Worm (Caenorhabditis elegans): ENCODE measurements around the gene Y73F4A.1.
A peak's percentile ranks its signal among the peaks of the same experiment; 100 is the strongest.

Y73F4A.1 gene

DNA sequence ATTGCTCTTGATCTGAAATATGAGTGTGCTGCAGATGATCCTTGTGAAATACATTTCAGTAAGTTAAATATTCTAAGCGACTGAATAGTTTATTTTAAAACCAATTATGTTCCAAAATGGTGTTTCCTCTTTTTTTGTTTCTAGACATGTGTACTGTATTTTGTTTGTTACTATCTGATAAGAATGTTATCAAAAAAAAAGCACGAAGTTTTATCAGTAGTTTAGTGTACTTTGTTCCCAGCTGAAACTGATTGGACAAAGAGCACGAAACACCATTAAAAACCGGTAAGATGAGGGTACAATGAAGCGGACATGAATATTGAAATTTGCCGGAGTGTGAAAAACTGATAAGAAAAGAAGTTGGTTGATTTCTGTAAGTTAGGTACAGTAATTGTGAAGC lies 25.0 kb upstream of the Y73F4A.1 start:
- no peak for TF ChIP-seq fkh-8 (tag; optimal IDR thresholded peaks at IDR 0.05)
- peak; percentile 79 for TF ChIP-seq elt-2 (tag; optimal IDR thresholded peaks at IDR 0.05)
- no peak for TF ChIP-seq hlh-17 (GFP tag; optimal IDR thresholded peaks at IDR 0.05; ENCODE audit: borderline replicate concordance)

DNA sequence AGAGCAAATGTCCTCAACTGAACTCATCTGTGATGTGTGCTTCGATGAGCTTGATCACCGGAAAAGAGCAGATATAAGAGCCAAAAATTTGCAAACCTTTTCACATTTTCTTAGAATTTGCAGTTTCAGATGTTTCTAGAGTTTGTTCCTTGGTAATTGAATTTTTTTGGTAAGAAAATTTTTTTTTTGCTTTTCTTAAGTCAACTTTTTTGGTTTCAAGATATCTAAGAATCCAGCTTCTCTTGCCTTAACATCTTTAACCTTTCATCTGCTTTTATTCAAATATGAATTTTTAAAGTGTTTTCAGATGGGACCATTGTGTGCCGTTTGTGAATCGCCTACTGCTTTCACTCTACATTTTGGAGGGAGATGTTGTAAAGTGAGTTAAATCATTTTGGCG lies 24.6 kb upstream of the Y73F4A.1 start, which contains the start of gene nhr-11:
Gene nhr-11 (plus strand): TSS at position 301 of the 400 bp plus-strand sequence.
- TF ChIP-seq fkh-8 (tag; optimal IDR thresholded peaks at IDR 0.05) (peak; percentile 45), unc-86 (tag; optimal IDR thresholded peaks at IDR 0.05) (no peak)

DNA sequence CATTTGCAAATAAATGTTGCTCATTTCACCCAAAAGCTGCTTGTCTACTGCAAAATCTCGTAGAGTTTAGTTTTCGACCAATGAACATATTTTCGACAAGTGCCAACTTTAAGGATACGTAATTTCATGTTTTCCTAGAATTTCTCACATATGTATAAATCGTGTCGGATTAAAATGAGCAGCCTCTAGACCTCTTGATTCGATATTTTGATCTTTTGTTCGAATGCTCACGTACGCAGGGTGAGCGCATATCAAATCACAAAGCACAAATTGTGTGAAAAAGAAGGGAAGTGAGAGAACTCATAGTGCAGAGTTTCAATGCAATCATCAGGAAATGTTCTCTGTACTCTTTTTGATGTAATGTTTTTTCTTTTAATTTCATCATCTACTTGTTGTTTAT lies 18.4 kb upstream of the Y73F4A.1 start:
- TF ChIP-seq blmp-1 (tag; optimal IDR thresholded peaks at IDR 0.05) (no peak), Y116A8C.19 (tag; optimal IDR thresholded peaks at IDR 0.05; ENCODE audit: borderline replicate concordance) (no peak), fkh-10 (GFP tag; optimal IDR thresholded peaks at IDR 0.05) (peak; percentile 21), tlp-1 (tag; optimal IDR thresholded peaks at IDR 0.05) (no peak), nhr-19 (GFP tag; conservative IDR thresholded peaks at IDR 0.05) (0 out of 2 replicates have a peak, but pooled peaks have one; percentile 22), C16A3.4 (tag; optimal IDR thresholded peaks at IDR 0.05) (no peak), pax-3 (tag; optimal IDR thresholded peaks at IDR 0.05) (peak; percentile 13), egl-13 (tag; optimal IDR thresholded peaks at IDR 0.05) (peak; percentile 53), nhr-71 (tag; optimal IDR thresholded peaks at IDR 0.05) (peak; percentile 90), dsc-1 (tag; optimal IDR thresholded peaks at IDR 0.05) (peak; percentile 72), nhr-20 (tag; optimal IDR thresholded peaks at IDR 0.05) (peak; percentile 80), irx-1 (tag; optimal IDR thresholded peaks at IDR 0.05) (peak; percentile 40), ceh-90 (tag; optimal IDR thresholded peaks at IDR 0.05) (no peak), efl-1 (optimal IDR thresholded peaks at IDR 0.05) (peak in 1 of 2 experiments; percentile 11), efl-1 (GFP tag; optimal IDR thresholded peaks at IDR 0.05 in 1 of 2) (no peak), fos-1 (tag; optimal IDR thresholded peaks at IDR 0.05) (peak; percentile 9), jun-1 (tag; optimal IDR thresholded peaks at IDR 0.05) (peak; percentile 32), fkh-8 (tag; optimal IDR thresholded peaks at IDR 0.05) (peak; percentile 89), lin-14 (GFP tag; optimal IDR thresholded peaks at IDR 0.05) (peak; percentile 50), swsn-7 (tag; optimal IDR thresholded peaks at IDR 0.05) (peak; percentile 17), sox-4 (tag; optimal IDR thresholded peaks at IDR 0.05) (peak; percentile 76), nhr-47 (tag; optimal IDR thresholded peaks at IDR 0.05) (peak; percentile 73)

DNA sequence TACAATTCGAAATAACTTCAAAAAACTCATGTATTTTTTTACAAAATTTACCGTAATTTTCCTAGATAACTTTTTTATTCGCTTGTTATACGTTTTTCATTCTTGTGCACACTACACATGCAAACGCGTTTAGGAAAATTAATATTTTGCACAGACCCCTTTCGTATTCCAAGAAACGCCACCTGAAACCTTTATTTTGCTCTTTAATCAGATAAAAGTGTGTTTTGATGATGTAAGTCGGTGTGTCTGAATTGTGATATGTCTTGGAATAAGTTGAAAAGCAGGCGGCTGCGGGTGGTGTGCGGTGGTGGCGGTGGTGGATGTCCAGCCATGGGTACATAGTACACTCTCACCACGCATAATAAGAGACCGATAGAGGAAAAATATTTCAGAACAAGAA lies 8.3 kb upstream of the Y73F4A.1 start:
- TF ChIP-seq nhr-47 (tag; optimal IDR thresholded peaks at IDR 0.05) (peak; percentile 63), egl-13 (tag; optimal IDR thresholded peaks at IDR 0.05) (no peak), snu-23 (GFP tag; optimal IDR thresholded peaks at IDR 0.05) (no peak), ceh-90 (tag; optimal IDR thresholded peaks at IDR 0.05) (no peak), elt-2 (tag; optimal IDR thresholded peaks at IDR 0.05) (no peak), mdl-1 (tag; optimal IDR thresholded peaks at IDR 0.05) (no peak), lin-14 (GFP tag; optimal IDR thresholded peaks at IDR 0.05) (peak; percentile 30), hlh-4 (tag; optimal IDR thresholded peaks at IDR 0.05) (peak; percentile 83), ztf-4 (tag; optimal IDR thresholded peaks at IDR 0.05) (no peak), rnt-1 (tag; optimal IDR thresholded peaks at IDR 0.05) (no peak), vab-15 (tag; optimal IDR thresholded peaks at IDR 0.05) (no peak), xbp-1 (tag; optimal IDR thresholded peaks at IDR 0.05) (no peak), nhr-20 (tag; optimal IDR thresholded peaks at IDR 0.05) (peak; percentile 13), mef-2 (tag; optimal IDR thresholded peaks at IDR 0.05) (no peak), unc-30 (tag; optimal IDR thresholded peaks at IDR 0.05) (no peak), irx-1 (tag; optimal IDR thresholded peaks at IDR 0.05) (no peak), fos-1 (tag; optimal IDR thresholded peaks at IDR 0.05) (no peak), dsc-1 (tag; optimal IDR thresholded peaks at IDR 0.05) (no peak), pax-3 (tag; optimal IDR thresholded peaks at IDR 0.05) (peak; percentile 33), unc-86 (tag; optimal IDR thresholded peaks at IDR 0.05) (no peak), nhr-237 (tag; optimal IDR thresholded peaks at IDR 0.05) (no peak), fkh-10 (GFP tag; optimal IDR thresholded peaks at IDR 0.05) (no peak), isw-1 (GFP tag; IDR thresholded peaks at IDR 0.05) (no peak), aha-1 (tag; optimal IDR thresholded peaks at IDR 0.05) (no peak), lin-13 (GFP tag; optimal IDR thresholded peaks at IDR 0.05) (no peak), nhr-71 (tag; optimal IDR thresholded peaks at IDR 0.05) (peak; percentile 77), mab-9 (GFP tag; IDR thresholded peaks at IDR 0.05) (no peak), alr-1 (tag; optimal IDR thresholded peaks at IDR 0.05; ENCODE audit: borderline replicate concordance) (no peak), aly-2 (tag; optimal IDR thresholded peaks at IDR 0.05) (no peak), sptf-1 (tag; optimal IDR thresholded peaks at IDR 0.05) (no peak), blmp-1 (tag; optimal IDR thresholded peaks at IDR 0.05) (no peak), unc-98 (GFP tag; IDR thresholded peaks at IDR 0.05) (no peak), ets-5 (GFP tag; IDR thresholded peaks at IDR 0.05) (no peak), fkh-8 (tag; optimal IDR thresholded peaks at IDR 0.05) (peak; percentile 84)

Data from whole organism, L1 larva.